Worm (Caenorhabditis elegans) whole organism, L1 larva: ENCODE results near the gene nspe-7.

Experiments
- C04F5.9 ChIP-seq: sonication (generic microtip); optimal IDR thresholded peaks from 2 replicates; lab custom pipeline; 2016; ENCODE audit warnings: missing genetic modification characterization, missing compliant biosample characterization
- C34B4.2 ChIP-seq: sonication (generic microtip); optimal IDR thresholded peaks from 2 replicates; lab custom pipeline; 2017; ENCODE audit warnings: mild to moderate bottlenecking, missing genetic modification characterization, missing compliant biosample characterization
- F16B12.6 ChIP-seq: fragments of 150-350 bp; optimal IDR thresholded peaks from 2 replicates; lab custom pipeline; 2014; ENCODE audit warnings: missing biosample characterization, missing genetic modification characterization
- aly-2 ChIP-seq: fragments of 150-350 bp; optimal IDR thresholded peaks from 2 replicates; lab custom pipeline; 2014; ENCODE audit warnings: missing biosample characterization, missing genetic modification characterization
- ama-1 ChIP-seq: fragments of 150-350 bp; optimal IDR thresholded peaks from 2 replicates; lab custom pipeline; 2014
- blmp-1 ChIP-seq: fragments of 150-350 bp; optimal IDR thresholded peaks from 2 replicates; lab custom pipeline; 2014; ENCODE audit warnings: missing biosample characterization, missing genetic modification characterization
- ceh-8 ChIP-seq: fragments of 200-800 bp; sonication (Bioruptor generic); optimal IDR thresholded peaks from 2 replicates; lab custom pipeline; 2018; ENCODE audit warnings: mild to moderate bottlenecking, missing genetic modification characterization, moderate library complexity, missing compliant biosample characterization
- ceh-88 ChIP-seq: fragments of 200-800 bp; sonication (Bioruptor generic); IDR thresholded peaks from 2 replicates; pipeline ENCODE4 v1.3.6; 2022; ENCODE audit warnings: missing genetic modification characterization, missing compliant biosample characterization
- ces-1 ChIP-seq: fragments of 150-350 bp; optimal IDR thresholded peaks from 2 replicates; lab custom pipeline; 2014; ENCODE audit warnings: missing biosample characterization, missing genetic modification reagents, missing genetic modification characterization
- dsc-1 ChIP-seq: sonication (generic microtip); optimal IDR thresholded peaks from 2 replicates; lab custom pipeline; 2016; ENCODE audit warnings: mild to moderate bottlenecking, missing genetic modification characterization, missing compliant biosample characterization
- efl-1 ChIP-seq, 4 experiments: fragments of 150-350 bp; optimal IDR thresholded peaks in 3 of 4; peaks in 1 of 4; 1 replicate in 1 of 4; 2 replicates in 3 of 4; lab custom pipeline; 2014; ENCODE audit warnings: missing biosample characterization in 2 of 4, missing genetic modification characterization in 2 of 4, missing genetic modification reagents in 2 of 4
- elt-2 ChIP-seq: sonication (generic microtip); optimal IDR thresholded peaks from 2 replicates; lab custom pipeline; 2016; ENCODE audit warnings: missing genetic modification characterization, mild to moderate bottlenecking, inconsistent platforms, missing compliant biosample characterization, missing genetic modification reagents
- elt-3 ChIP-seq, 6 experiments: fragments of 150-350 bp in 1 of 6; sonication (generic microtip); optimal IDR thresholded peaks; 2 replicates each; lab custom pipeline; 2017 to 2018; ENCODE audit warnings: missing biosample characterization in 6 of 6, missing genetic modification characterization in 6 of 6, inconsistent platforms in 1 of 6
- ets-5 ChIP-seq: fragments of 200-800 bp; sonication (Bioruptor generic); IDR thresholded peaks from 2 replicates; pipeline ENCODE4 v1.3.6; 2022; ENCODE audit warnings: missing genetic modification characterization, missing compliant biosample characterization
- fkh-4 ChIP-seq: sonication (generic microtip); optimal IDR thresholded peaks from 2 replicates; lab custom pipeline; 2016; ENCODE audit warnings: missing compliant biosample characterization, missing genetic modification characterization, borderline replicate concordance
- fkh-8 ChIP-seq: sonication (generic microtip); optimal IDR thresholded peaks from 2 replicates; lab custom pipeline; 2016; ENCODE audit warnings: mild to moderate bottlenecking, missing genetic modification characterization, missing compliant biosample characterization
- fos-1 ChIP-seq: fragments of 150-350 bp; optimal IDR thresholded peaks from 2 replicates; lab custom pipeline; 2014; ENCODE audit warnings: missing biosample characterization, missing genetic modification characterization
- grh-1 ChIP-seq: fragments of 200-800 bp; sonication (Bioruptor generic); IDR thresholded peaks from 2 replicates; pipeline ENCODE4 v1.3.6; 2022; ENCODE audit warnings: missing genetic modification reagents, missing genetic modification characterization, missing compliant biosample characterization
- hpl-2 ChIP-seq: fragments of 150-350 bp; optimal IDR thresholded peaks from 2 replicates; lab custom pipeline; 2014; ENCODE audit warnings: missing biosample characterization, missing genetic modification reagents, missing genetic modification characterization
- lin-15B ChIP-seq: fragments of 150-350 bp; sonication (generic microtip); optimal IDR thresholded peaks from 3 replicates; lab custom pipeline; 2014; ENCODE audit warnings: missing biosample characterization, missing genetic modification characterization
- lin-35 ChIP-seq, 2 experiments: fragments of 150-350 bp; optimal IDR thresholded peaks; 2 replicates each; lab custom pipeline; 2014; ENCODE audit warnings: missing biosample characterization in 2 of 2, missing genetic modification characterization in 2 of 2, missing genetic modification reagents in 2 of 2
- lsy-2 ChIP-seq, 2 experiments: fragments of 150-350 bp; optimal IDR thresholded peaks; 2 replicates each; lab custom pipeline; 2014; ENCODE audit warnings: missing biosample characterization in 2 of 2, missing genetic modification characterization in 2 of 2
- mab-9 ChIP-seq: fragments of 200-800 bp; sonication (Bioruptor generic); IDR thresholded peaks from 2 replicates; pipeline ENCODE4 v1.3.6; 2022; ENCODE audit warnings: missing genetic modification reagents, missing genetic modification characterization, missing compliant biosample characterization
- mdl-1 ChIP-seq, 2 experiments: fragments of 150-350 bp; optimal IDR thresholded peaks; 2 replicates each; lab custom pipeline; 2014 to 2017; ENCODE audit warnings: missing biosample characterization in 2 of 2, missing genetic modification characterization in 2 of 2, inconsistent platforms in 1 of 2
- nhr-11 ChIP-seq: fragments of 150-350 bp; optimal IDR thresholded peaks from 2 replicates; lab custom pipeline; 2014; ENCODE audit warnings: missing biosample characterization, missing genetic modification characterization
- nhr-19 ChIP-seq: fragments of 200-800 bp; sonication (Bioruptor generic); conservative IDR thresholded peaks from 2 replicates; pipeline ENCODE4 v1.3.6; 2022; ENCODE audit warnings: missing genetic modification characterization, missing compliant biosample characterization
- nhr-47 ChIP-seq: sonication (generic microtip); optimal IDR thresholded peaks from 2 replicates; lab custom pipeline; 2016; ENCODE audit warnings: mild to moderate bottlenecking, missing genetic modification characterization, moderate library complexity, missing compliant biosample characterization
- nhr-71 ChIP-seq: sonication (generic microtip); optimal IDR thresholded peaks from 2 replicates; lab custom pipeline; 2016; ENCODE audit warnings: mild to moderate bottlenecking, missing genetic modification characterization, moderate library complexity, missing compliant biosample characterization
- nhr-85 ChIP-seq: sonication (generic microtip); peaks from one replicate; lab custom pipeline; 2016; ENCODE audit warnings: missing genetic modification characterization, inconsistent platforms, missing compliant biosample characterization
- nhr-90 ChIP-seq: sonication (generic microtip); optimal IDR thresholded peaks from 2 replicates; lab custom pipeline; 2016; ENCODE audit warnings: mild to moderate bottlenecking, missing genetic modification characterization, missing compliant biosample characterization; ENCODE audit not compliant: poor library complexity
- rnt-1 ChIP-seq: sonication (generic microtip); optimal IDR thresholded peaks from 2 replicates; lab custom pipeline; 2016; ENCODE audit warnings: mild to moderate bottlenecking, missing genetic modification characterization, moderate library complexity, missing compliant biosample characterization
- snpc-4 ChIP-seq: fragments of 150-350 bp; optimal IDR thresholded peaks from 2 replicates; lab custom pipeline; 2014; ENCODE audit warnings: missing biosample characterization, missing genetic modification characterization
- snu-23 ChIP-seq: sonication (generic microtip); optimal IDR thresholded peaks from 2 replicates; lab custom pipeline; 2016; ENCODE audit warnings: missing genetic modification characterization, missing compliant biosample characterization
- tbx-2 ChIP-seq: sonication (generic microtip); optimal IDR thresholded peaks from 2 replicates; lab custom pipeline; 2016; ENCODE audit warnings: missing genetic modification characterization, missing compliant biosample characterization
- tlp-1 ChIP-seq: fragments of 150-350 bp; optimal IDR thresholded peaks from 2 replicates; lab custom pipeline; 2014; ENCODE audit warnings: missing biosample characterization, missing genetic modification characterization
- unc-62 ChIP-seq: fragments of 150-350 bp; optimal IDR thresholded peaks from 2 replicates; lab custom pipeline; 2014; ENCODE audit warnings: missing biosample characterization, missing genetic modification reagents, missing genetic modification characterization
- zip-4 ChIP-seq: fragments of 200-800 bp; sonication (Bioruptor generic); optimal IDR thresholded peaks from 2 replicates; lab custom pipeline; 2018; ENCODE audit warnings: mild to moderate bottlenecking, missing genetic modification characterization, moderate library complexity, missing compliant biosample characterization
- ztf-4 ChIP-seq: fragments of 150-350 bp; optimal IDR thresholded peaks from 2 replicates; lab custom pipeline; 2014; ENCODE audit warnings: missing biosample characterization, missing genetic modification characterization

nspe-7 gene

DNA sequence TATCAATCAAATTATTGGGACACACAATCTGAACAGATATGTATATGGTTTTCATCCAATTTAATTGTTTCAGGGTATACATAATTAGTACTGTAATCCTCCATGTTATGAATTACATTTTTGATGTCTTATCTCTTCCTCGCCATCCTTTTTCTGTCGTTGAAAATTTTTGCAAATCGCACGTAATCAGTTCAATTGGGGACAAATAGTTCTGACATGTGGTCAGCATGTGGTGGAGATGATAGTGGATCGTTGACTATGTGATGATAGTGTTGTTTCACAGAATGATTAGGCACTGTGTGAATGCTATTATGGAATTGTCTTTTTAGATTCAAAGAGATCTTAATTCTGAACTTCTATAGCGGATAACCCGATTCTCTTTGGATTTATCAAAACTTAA is 11.6 kb upstream of the nspe-7 start (continued):
- no peak for TF ChIP-seq ama-1 (lab: Kevin White, UChicago)
- no peak for TF ChIP-seq efl-1 (optimal IDR thresholded peaks at IDR 0.05; lab: Kevin White, UChicago)
- TF ChIP-seq efl-1 (GFP tag; optimal IDR thresholded peaks at IDR 0.05 in 1 of 2; lab: Kevin White, UChicago), result peak in 1 of 2 experiments; percentile 33
- TF ChIP-seq rnt-1 (tag; lab: Kevin White, UChicago), result no peak
- peak in 1 of 2 experiments; percentile 36 for TF ChIP-seq lin-35 (GFP tag; optimal IDR thresholded peaks at IDR 0.05; lab: Kevin White, UChicago)
- no peak for TF ChIP-seq ceh-88 (GFP tag; lab: Robert Waterston, UW)
- TF ChIP-seq snpc-4 (tag; lab: Kevin White, UChicago), result no peak
- no peak for TF ChIP-seq C34B4.2
- TF ChIP-seq lin-15B (tag; lab: Kevin White, UChicago), result no peak
- TF ChIP-seq nhr-11 (tag; lab: Kevin White, UChicago), result no peak
- peak; percentile 32 for TF ChIP-seq nhr-47 (tag; lab: Kevin White, UChicago)
- no peak for TF ChIP-seq ceh-8 (GFP tag; lab: Kevin White, UChicago)
- TF ChIP-seq nhr-19 (GFP tag; lab: Robert Waterston, UW), result 0 out of 2 replicates have a peak, but pooled peaks have one; percentile 23
- TF ChIP-seq dsc-1 (tag; lab: Kevin White, UChicago), result no peak
- TF ChIP-seq aly-2 (tag; lab: Kevin White, UChicago), result no peak
- TF ChIP-seq elt-3 (tag; optimal IDR thresholded peaks at IDR 0.05; lab: Kevin White, UChicago), result peak in 5 of 6 experiments; percentile 2 to 88 (median 44)
- no peak for TF ChIP-seq grh-1
- peak; percentile 32 for TF ChIP-seq snu-23 (GFP tag; lab: Kevin White, UChicago)
- no peak for TF ChIP-seq tlp-1 (tag; lab: Kevin White, UChicago)
- TF ChIP-seq blmp-1 (tag; lab: Kevin White, UChicago), result peak; percentile 50
- TF ChIP-seq fos-1 (tag; lab: Kevin White, UChicago), result no peak
- TF ChIP-seq fkh-4 (tag; lab: Kevin White, UChicago), result no peak

DNA sequence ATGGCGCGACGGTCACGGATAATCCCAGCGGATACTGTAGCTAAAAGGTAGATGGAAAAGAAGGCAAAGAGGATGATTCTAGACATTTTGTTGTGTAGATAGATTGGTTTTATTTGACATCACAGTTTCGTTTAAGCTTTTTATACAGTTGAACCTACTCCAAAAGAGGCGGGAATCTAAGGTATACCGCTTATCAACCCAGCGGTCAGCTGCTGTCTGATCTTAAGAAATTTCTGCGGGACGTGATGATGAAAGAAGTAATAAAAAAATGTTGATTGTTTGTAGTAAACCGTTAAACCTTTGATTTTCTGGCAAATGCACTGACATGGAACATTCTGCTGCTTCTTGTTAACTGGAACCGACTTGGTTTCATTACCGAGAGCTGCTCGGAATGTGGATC is 10.9 kb upstream of the nspe-7 start, which contains the start of gene nspe-6:
Gene nspe-6 (minus strand): TSS at position 101 of the 400 bp plus-strand sequence.
- TF ChIP-seq elt-3 (tag; optimal IDR thresholded peaks at IDR 0.05; lab: Kevin White, UChicago) (no peak), nhr-85 (peak; percentile 47)

ce11 chrII:12617586-12617985 is 9.4 kb upstream of the nspe-7 start, which contains the start of gene nspe-3:
Gene nspe-3 (plus strand): TSS chrII:12617886.
- TF ChIP-seq lsy-2 (tag; optimal IDR thresholded peaks at IDR 0.05; lab: Kevin White, UChicago) (no peak), nhr-90 (tag; lab: Kevin White, UChicago) (no peak), ceh-88 (GFP tag; lab: Robert Waterston, UW) (no peak), nhr-71 (tag; lab: Kevin White, UChicago) (no peak), zip-4 (GFP tag; lab: Kevin White, UChicago) (no peak), grh-1 (no peak), ztf-4 (tag; lab: Kevin White, UChicago) (no peak), unc-62 (GFP tag; lab: Kevin White, UChicago) (no peak), ets-5 (GFP tag; lab: Robert Waterston, UW) (no peak), tbx-2 (no peak), lin-15B (tag; lab: Kevin White, UChicago) (no peak), C04F5.9 (tag; lab: Kevin White, UChicago) (no peak), hpl-2 (GFP tag; lab: Kevin White, UChicago) (no peak)

- TF ChIP-seq ces-1 (GFP tag; lab: Kevin White, UChicago), result no peak
- TF ChIP-seq mab-9 (GFP tag; lab: Robert Waterston, UW), result no peak
- TF ChIP-seq zip-4 (GFP tag; lab: Kevin White, UChicago), result no peak
- no peak for TF ChIP-seq ceh-8 (GFP tag; lab: Kevin White, UChicago)
- TF ChIP-seq ama-1 (lab: Kevin White, UChicago), result no peak
- no peak for TF ChIP-seq fkh-8 (tag; lab: Kevin White, UChicago)
- no peak for TF ChIP-seq elt-2 (tag; lab: Kevin White, UChicago)
- no peak for TF ChIP-seq F16B12.6 (tag; lab: Kevin White, UChicago)
- no peak for TF ChIP-seq ets-5 (GFP tag; lab: Robert Waterston, UW)
- no peak for TF ChIP-seq mdl-1 (tag; optimal IDR thresholded peaks at IDR 0.05; lab: Kevin White, UChicago)
- TF ChIP-seq ztf-4 (tag; lab: Kevin White, UChicago), result no peak
- TF ChIP-seq, all 84 proteins: peak for 0
These were observed 7.7 kb upstream of the nspe-7 start, which contains the start of gene nspe-2 for ce11 chrII:12619288-12619687. Gene nspe-2 (minus strand): TSS chrII:12619388.
